Worm (Caenorhabditis elegans) whole organism, L1 larva: ENCODE data around the gene K10D11.5.

ENCODE experiments used
- ama-1 ChIP-seq: fragments of 150-350 bp; optimal IDR thresholded peaks from 2 replicates; lab custom pipeline; 2014
- snpc-4 ChIP-seq: fragments of 150-350 bp; optimal IDR thresholded peaks from 2 replicates; lab custom pipeline; 2014; ENCODE audit warnings: missing biosample characterization, missing genetic modification characterization
- zag-1 ChIP-seq: fragments of 150-350 bp; optimal IDR thresholded peaks from 2 replicates; lab custom pipeline; 2014; ENCODE audit warnings: missing biosample characterization, missing genetic modification characterization

ce11 chrIV:12978307-12979036 is 13.2 kb downstream of the K10D11.5 start, which contains the start of gene K10D11.2:
- TF ChIP-seq ama-1 (lab: Kevin White, UChicago) = no peak
- no peak for TF ChIP-seq snpc-4
- no peak for TF ChIP-seq zag-1 (tag; lab: Kevin White, UChicago)
